Worm (Caenorhabditis elegans): ENCODE results near the gene F35H10.5.

F35H10.5 gene

ce11 chrIV:8294650-8295049 is 5.9 kb upstream of the F35H10.5 start, which contains the start of gene tbce-1:
Gene tbce-1 (plus strand): TSS chrIV:8294690.
- TF ChIP-seq flt-1 (GFP tag; IDR thresholded peaks at IDR 0.05) (no peak), T22C8.4 (GFP tag; IDR thresholded peaks at IDR 0.05) (no peak)

- TF ChIP-seq med-1 (GFP tag; optimal IDR thresholded peaks at IDR 0.05; ENCODE audit: insufficient read depth): no peak
- no peak for TF ChIP-seq ref-1 (GFP tag; conservative IDR thresholded peaks at IDR 0.05)
- TF ChIP-seq tab-1 (GFP tag; IDR thresholded peaks at IDR 0.05): no peak
- no peak for TF ChIP-seq T22C8.4 (GFP tag; IDR thresholded peaks at IDR 0.05)
- TF ChIP-seq ztf-23 (GFP tag; IDR thresholded peaks at IDR 0.05): no peak
- TF ChIP-seq cog-1 (tag; optimal IDR thresholded peaks at IDR 0.05): no peak
- no peak for TF ChIP-seq flt-1 (GFP tag; IDR thresholded peaks at IDR 0.05)
- no peak for TF ChIP-seq ztf-29 (GFP tag; IDR thresholded peaks at IDR 0.05)
- no peak for TF ChIP-seq klf-2 (GFP tag; conservative IDR thresholded peaks at IDR 0.05)
Observed at ce11 chrIV:8297192-8297591, 3.4 kb upstream of the F35H10.5 start, which contains the start of gene nprl-3. Gene nprl-3 (plus strand): TSS chrIV:8297492.

- TF ChIP-seq klf-2 (GFP tag; conservative IDR thresholded peaks at IDR 0.05) (no peak), ztf-23 (GFP tag; IDR thresholded peaks at IDR 0.05) (no peak), T22C8.4 (GFP tag; IDR thresholded peaks at IDR 0.05) (no peak), med-1 (GFP tag; optimal IDR thresholded peaks at IDR 0.05; ENCODE audit: insufficient read depth) (no peak), tab-1 (GFP tag; IDR thresholded peaks at IDR 0.05) (no peak), ref-1 (GFP tag; conservative IDR thresholded peaks at IDR 0.05) (no peak), flt-1 (GFP tag; IDR thresholded peaks at IDR 0.05) (no peak), ztf-29 (GFP tag; IDR thresholded peaks at IDR 0.05) (no peak)
Observed at ce11 chrIV:8299636-8300035, 932 bp upstream of the F35H10.5 start, which contains the start of gene F35H10.6. Gene F35H10.6 (plus strand): TSS chrIV:8299936.

DNA sequence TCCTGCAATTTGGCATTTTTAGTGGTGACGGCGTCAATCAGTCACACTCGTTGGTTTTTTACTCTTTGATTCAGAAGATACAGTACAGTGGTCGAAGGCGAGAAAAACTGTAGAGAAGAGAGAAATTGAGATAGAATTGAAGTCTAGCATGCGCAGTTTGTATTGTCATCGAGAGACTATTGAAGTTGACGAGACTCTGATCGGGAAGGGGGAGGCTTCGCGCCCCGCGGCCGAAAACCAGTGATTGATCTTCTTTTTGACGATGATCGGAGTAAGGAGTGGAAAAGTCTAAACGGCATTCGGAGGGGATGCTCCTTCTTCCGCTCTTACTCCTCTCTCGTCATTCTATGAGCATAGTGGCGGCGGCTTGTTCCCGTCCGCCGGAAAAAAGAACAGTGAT is 1.4 kb downstream of the F35H10.5 start:
- TF ChIP-seq cog-1 (tag; optimal IDR thresholded peaks at IDR 0.05): no peak
- no peak for TF ChIP-seq T22C8.4 (GFP tag; IDR thresholded peaks at IDR 0.05)
- TF ChIP-seq klf-2 (GFP tag; conservative IDR thresholded peaks at IDR 0.05): no peak
- no peak for TF ChIP-seq ref-1 (GFP tag; conservative IDR thresholded peaks at IDR 0.05)
- no peak for TF ChIP-seq med-1 (GFP tag; optimal IDR thresholded peaks at IDR 0.05; ENCODE audit: insufficient read depth)
- no peak for TF ChIP-seq ztf-23 (GFP tag; IDR thresholded peaks at IDR 0.05)
- TF ChIP-seq ztf-29 (GFP tag; IDR thresholded peaks at IDR 0.05): no peak
- no peak for TF ChIP-seq tab-1 (GFP tag; IDR thresholded peaks at IDR 0.05)
- TF ChIP-seq flt-1 (GFP tag; IDR thresholded peaks at IDR 0.05): no peak

- TF ChIP-seq ztf-23 (GFP tag; IDR thresholded peaks at IDR 0.05): no peak
- TF ChIP-seq ztf-29 (GFP tag; IDR thresholded peaks at IDR 0.05): no peak
- TF ChIP-seq T22C8.4 (GFP tag; IDR thresholded peaks at IDR 0.05): no peak
- no peak for TF ChIP-seq flt-1 (GFP tag; IDR thresholded peaks at IDR 0.05)
- TF ChIP-seq cog-1 (tag; optimal IDR thresholded peaks at IDR 0.05): no peak
- TF ChIP-seq ref-1 (GFP tag; conservative IDR thresholded peaks at IDR 0.05): no peak
- no peak for TF ChIP-seq klf-2 (GFP tag; conservative IDR thresholded peaks at IDR 0.05)
- no peak for TF ChIP-seq tab-1 (GFP tag; IDR thresholded peaks at IDR 0.05)
- TF ChIP-seq med-1 (GFP tag; optimal IDR thresholded peaks at IDR 0.05; ENCODE audit: insufficient read depth): no peak
Observed at ce11 chrIV:8302648-8303161, 2.1 kb downstream of the F35H10.5 start.

DNA sequence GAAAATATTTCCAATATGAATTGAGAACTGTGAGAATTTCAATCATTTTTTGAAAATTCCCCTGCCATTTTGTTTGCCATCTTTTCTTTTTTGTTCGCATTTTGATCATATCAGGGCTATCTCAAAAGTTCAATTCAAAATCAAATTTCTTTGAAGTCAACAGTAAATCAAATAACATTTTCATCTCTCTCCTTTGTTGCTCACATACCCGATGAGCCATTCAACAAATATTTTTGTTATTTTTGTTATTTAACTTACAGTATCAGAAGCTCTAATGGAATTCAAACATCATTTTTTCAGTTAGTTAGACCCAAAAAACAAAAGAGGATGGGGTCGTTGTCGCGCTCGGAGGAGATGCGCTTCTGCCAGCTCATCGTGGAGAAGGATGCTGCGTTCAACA is 3.1 kb downstream of the F35H10.5 start, which contains the start of gene vha-5:
TSS of gene vha-5 (plus strand) at position 301 of the 400 bp plus-strand sequence.
- no peak for TF ChIP-seq ztf-29 (GFP tag; IDR thresholded peaks at IDR 0.05)
- TF ChIP-seq flt-1 (GFP tag; IDR thresholded peaks at IDR 0.05): no peak
- no peak for TF ChIP-seq ref-1 (GFP tag; conservative IDR thresholded peaks at IDR 0.05)
- TF ChIP-seq klf-2 (GFP tag; conservative IDR thresholded peaks at IDR 0.05): no peak
- no peak for TF ChIP-seq cog-1 (tag; optimal IDR thresholded peaks at IDR 0.05)
- TF ChIP-seq tab-1 (GFP tag; IDR thresholded peaks at IDR 0.05): no peak
- no peak for TF ChIP-seq med-1 (GFP tag; optimal IDR thresholded peaks at IDR 0.05; ENCODE audit: insufficient read depth)
- TF ChIP-seq ztf-23 (GFP tag; IDR thresholded peaks at IDR 0.05): no peak
- TF ChIP-seq T22C8.4 (GFP tag; IDR thresholded peaks at IDR 0.05): no peak

ce11 chrIV:8307408-8307807 is 6.8 kb downstream of the F35H10.5 start:
- TF ChIP-seq cog-1 (tag; optimal IDR thresholded peaks at IDR 0.05) (no peak), T22C8.4 (GFP tag; IDR thresholded peaks at IDR 0.05) (no peak), flt-1 (GFP tag; IDR thresholded peaks at IDR 0.05) (no peak), ref-1 (GFP tag; conservative IDR thresholded peaks at IDR 0.05) (no peak), med-1 (GFP tag; optimal IDR thresholded peaks at IDR 0.05; ENCODE audit: insufficient read depth) (no peak), ztf-23 (GFP tag; IDR thresholded peaks at IDR 0.05) (no peak), ztf-29 (GFP tag; IDR thresholded peaks at IDR 0.05) (no peak), klf-2 (GFP tag; conservative IDR thresholded peaks at IDR 0.05) (no peak), tab-1 (GFP tag; IDR thresholded peaks at IDR 0.05) (no peak)

DNA sequence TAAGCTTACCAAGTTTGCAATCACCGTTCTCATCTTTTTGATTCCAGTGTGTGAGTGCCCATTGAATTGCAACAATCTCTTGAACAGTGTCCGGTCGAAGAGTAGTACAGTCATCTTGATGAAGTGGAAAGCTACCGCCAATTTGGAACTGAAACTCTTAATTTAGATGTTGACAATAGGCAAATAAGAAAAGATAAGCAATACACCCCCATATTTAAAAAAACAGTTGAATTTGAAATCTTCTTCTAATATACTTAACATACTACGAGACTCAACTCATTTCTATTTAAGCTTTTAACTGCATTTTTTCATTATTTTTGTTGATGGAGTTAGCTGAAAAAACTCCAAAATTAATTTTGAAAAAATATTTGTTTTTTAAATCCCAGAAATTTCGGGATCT is 11.5 kb downstream of the F35H10.5 start:
- TF ChIP-seq tab-1 (GFP tag; IDR thresholded peaks at IDR 0.05): no peak
- no peak for TF ChIP-seq cog-1 (tag; optimal IDR thresholded peaks at IDR 0.05)
- TF ChIP-seq flt-1 (GFP tag; IDR thresholded peaks at IDR 0.05): no peak
- TF ChIP-seq ref-1 (GFP tag; conservative IDR thresholded peaks at IDR 0.05): no peak
- no peak for TF ChIP-seq klf-2 (GFP tag; conservative IDR thresholded peaks at IDR 0.05)
- no peak for TF ChIP-seq T22C8.4 (GFP tag; IDR thresholded peaks at IDR 0.05)
- no peak for TF ChIP-seq ztf-29 (GFP tag; IDR thresholded peaks at IDR 0.05)

ce11 chrIV:8312846-8313245 is 12.3 kb downstream of the F35H10.5 start, which contains the start of gene F35H10.10:
Gene F35H10.10 (minus strand): TSS chrIV:8312946.
- TF ChIP-seq tab-1 (GFP tag; IDR thresholded peaks at IDR 0.05): no peak
- TF ChIP-seq flt-1 (GFP tag; IDR thresholded peaks at IDR 0.05): no peak
- TF ChIP-seq cog-1 (tag; optimal IDR thresholded peaks at IDR 0.05): no peak
- TF ChIP-seq ref-1 (GFP tag; conservative IDR thresholded peaks at IDR 0.05): no peak
- TF ChIP-seq ztf-23 (GFP tag; IDR thresholded peaks at IDR 0.05): no peak
- no peak for TF ChIP-seq ztf-29 (GFP tag; IDR thresholded peaks at IDR 0.05)
- no peak for TF ChIP-seq klf-2 (GFP tag; conservative IDR thresholded peaks at IDR 0.05)

DNA sequence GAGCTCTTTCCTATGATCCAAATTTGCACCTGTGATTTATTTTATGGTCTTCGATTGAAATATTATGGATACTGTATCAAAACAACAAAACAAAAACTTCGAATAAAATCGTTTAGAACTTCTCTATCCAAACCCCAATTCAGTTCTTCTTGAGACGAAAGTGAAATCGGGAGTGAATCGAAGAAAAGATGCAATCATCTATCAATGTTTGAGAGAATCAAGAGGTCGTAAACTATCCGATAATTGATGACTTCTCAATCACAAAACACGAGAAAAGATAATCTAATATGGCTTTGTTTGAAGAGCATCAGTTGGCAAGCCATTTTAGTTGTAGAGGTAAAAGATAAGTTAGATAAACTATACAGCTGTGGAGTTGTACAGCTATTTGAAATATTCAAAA is 17.2 kb downstream of the F35H10.5 start:
- no peak for TF ChIP-seq cog-1 (tag; optimal IDR thresholded peaks at IDR 0.05)
- TF ChIP-seq klf-2 (GFP tag; conservative IDR thresholded peaks at IDR 0.05): no peak
- no peak for TF ChIP-seq med-1 (GFP tag; optimal IDR thresholded peaks at IDR 0.05; ENCODE audit: insufficient read depth)
- TF ChIP-seq flt-1 (GFP tag; IDR thresholded peaks at IDR 0.05): no peak
- TF ChIP-seq tab-1 (GFP tag; IDR thresholded peaks at IDR 0.05): no peak
- TF ChIP-seq ref-1 (GFP tag; conservative IDR thresholded peaks at IDR 0.05): no peak
- TF ChIP-seq ztf-29 (GFP tag; IDR thresholded peaks at IDR 0.05): no peak
- TF ChIP-seq ztf-23 (GFP tag; IDR thresholded peaks at IDR 0.05): no peak
- TF ChIP-seq T22C8.4 (GFP tag; IDR thresholded peaks at IDR 0.05): no peak

Measured in whole organism, midembryonic.